Worm (Caenorhabditis elegans) whole organism, late embryonic: Measurements from ENCODE around the gene aex-3.

Experiments
- ceh-31 ChIP-seq: sonication (generic microtip); optimal IDR thresholded peaks from 2 replicates; lab custom pipeline; 2016; ENCODE audit warnings: missing genetic modification characterization, missing compliant biosample characterization
- elt-2 ChIP-seq: sonication (generic microtip); optimal IDR thresholded peaks from 2 replicates; lab custom pipeline; 2016; ENCODE audit warnings: missing genetic modification reagents, missing genetic modification characterization, missing compliant biosample characterization
- syd-9 ChIP-seq: sonication (generic microtip); optimal IDR thresholded peaks from 2 replicates; lab custom pipeline; 2016; ENCODE audit warnings: mild to moderate bottlenecking, missing genetic modification characterization, moderate library complexity, missing compliant biosample characterization

ce11 chrX:770537-770936 lies 11.0 kb upstream of the aex-3 start, which contains the start of gene T04G9.7:
- TF ChIP-seq ceh-31 (tag; lab: Kevin White, UChicago) (no peak), elt-2 (tag; lab: Kevin White, UChicago) (no peak), syd-9 (no peak)
